Worm (Caenorhabditis elegans): ENCODE measurements around the gene C29F5.8.

Gene C29F5.8

ce11 chrII:6328672-6329071 lies 22.4 kb downstream of the C29F5.8 start (continued):
- TF ChIP-seq hmg-1.1 (GFP tag; IDR thresholded peaks at IDR 0.05): no peak
- TF ChIP-seq mxl-3 (GFP tag; optimal IDR thresholded peaks at IDR 0.05): peak; percentile 47
- no peak for TF ChIP-seq attf-4 (tag; optimal IDR thresholded peaks at IDR 0.05)
- no peak for TF ChIP-seq fkh-10 (GFP tag; optimal IDR thresholded peaks at IDR 0.05)
- TF ChIP-seq T20F7.1 (GFP tag; optimal IDR thresholded peaks at IDR 0.05): peak; percentile 9

- TF ChIP-seq ZK337.2 (GFP tag; IDR thresholded peaks at IDR 0.05) (no peak), aha-1 (tag) (peak; percentile 99), arid-1 (GFP tag; conservative IDR thresholded peaks at IDR 0.05) (peak; percentile 37; the same call in 1 of the 2 replicates), sdz-12 (GFP tag; optimal IDR thresholded peaks at IDR 0.05) (no peak), lsy-2 (tag; optimal IDR thresholded peaks at IDR 0.05) (peak; percentile 79 to 95), ceh-32 (tag; optimal IDR thresholded peaks at IDR 0.05; ENCODE audit: poor library complexity) (no peak), mdl-1 (tag; optimal IDR thresholded peaks at IDR 0.05) (peak; percentile 19 to 94), F44E2.7 (GFP tag; IDR thresholded peaks at IDR 0.05) (no peak), nhr-76 (tag; optimal IDR thresholded peaks at IDR 0.05) (no peak), R02D3.7 (tag; optimal IDR thresholded peaks at IDR 0.05) (no peak), dmd-9 (GFP tag; IDR thresholded peaks at IDR 0.05) (no peak), daf-8 (GFP tag; IDR thresholded peaks at IDR 0.05) (no peak), dmd-6 (GFP tag; IDR thresholded peaks at IDR 0.05) (peak; percentile 93), spr-3 (GFP tag; optimal IDR thresholded peaks at IDR 0.05) (peak; percentile 68), madf-9 (GFP tag; conservative IDR thresholded peaks at IDR 0.05) (peak; percentile 64; the same call in 1 of the 2 replicates), lin-13 (GFP tag; optimal IDR thresholded peaks at IDR 0.05) (peak; percentile 87), F10B5.3 (tag; optimal IDR thresholded peaks at IDR 0.05) (peak; percentile 41), daf-16 (GFP tag; optimal IDR thresholded peaks at IDR 0.05) (peak; percentile 50 to 86), daf-16 (tag; optimal IDR thresholded peaks at IDR 0.05) (peak; percentile 75), spr-1 (tag; optimal IDR thresholded peaks at IDR 0.05) (peak; percentile 87), tra-1 (GFP tag; IDR thresholded peaks at IDR 0.05) (peak; percentile 87), nhr-10 (tag; optimal IDR thresholded peaks at IDR 0.05) (peak; percentile 23), nhr-237 (tag; optimal IDR thresholded peaks at IDR 0.05) (no peak), lir-3 (tag; optimal IDR thresholded peaks at IDR 0.05) (no peak), lin-38 (GFP tag; IDR thresholded peaks at IDR 0.05) (peak; percentile 90), dve-1 (tag; optimal IDR thresholded peaks at IDR 0.05; ENCODE audit: insufficient read depth) (peak; percentile 94), cey-2 (tag; optimal IDR thresholded peaks at IDR 0.05; ENCODE audit: borderline replicate concordance, insufficient read depth) (no peak), mes-2 (tag; optimal IDR thresholded peaks at IDR 0.05; ENCODE audit: poor library complexity, severe bottlenecking) (peak; percentile 89), zfp-3 (GFP tag; conservative IDR thresholded peaks at IDR 0.05) (0 out of 2 replicates have a peak, but pooled peaks have one; percentile 65), duxl-1 (tag; optimal IDR thresholded peaks at IDR 0.05; ENCODE audit: poor library complexity) (peak; percentile 77), nhr-111 (GFP tag; optimal IDR thresholded peaks at IDR 0.05) (no peak), set-16 (GFP tag; IDR thresholded peaks at IDR 0.05) (peak; percentile 25; the same call in 1 of the 2 replicates), lin-1 (GFP tag; IDR thresholded peaks at IDR 0.05) (peak; percentile 82; the same call in 1 of the 2 replicates), unc-62 (GFP tag; optimal IDR thresholded peaks at IDR 0.05 in 1 of 2) (peak in 1 of 2 experiments; percentile 75), unc-62 (tag; optimal IDR thresholded peaks at IDR 0.05) (no peak), ztf-7 (tag; optimal IDR thresholded peaks at IDR 0.05) (peak; percentile 72), skn-1 (tag; optimal IDR thresholded peaks at IDR 0.05) (no peak), egl-27 (tag; optimal IDR thresholded peaks at IDR 0.05) (no peak), F37D6.2 (tag; optimal IDR thresholded peaks at IDR 0.05) (peak; percentile 90), Y75B8A.6 (GFP tag; IDR thresholded peaks at IDR 0.05) (no peak), zip-11 (GFP tag; IDR thresholded peaks at IDR 0.05) (no peak), aly-2 (tag; optimal IDR thresholded peaks at IDR 0.05) (no peak), F49E8.2 (tag; optimal IDR thresholded peaks at IDR 0.05; ENCODE audit: borderline replicate concordance) (no peak)
Observed at ce11 chrII:6331222-6331830, 25.1 kb downstream of the C29F5.8 start, which contains the start of gene set-4. set-4 (minus strand) TSS chrII:6331341.

Measured in whole organism, L4 larva.